Worm (Caenorhabditis elegans) whole organism, L4 larva: ENCODE measurements around the gene arv-1.

Experiments
- D1046.2 ChIP-seq: fragments of 200-800 bp; sonication (Bioruptor generic); IDR thresholded peaks from 2 replicates; pipeline ENCODE4 v1.3.6; 2022; ENCODE audit warnings: missing genetic modification characterization, missing compliant biosample characterization
- F37D6.2 ChIP-seq: sonication (generic microtip); optimal IDR thresholded peaks from 2 replicates; lab custom pipeline; 2016; ENCODE audit warnings: mild to moderate bottlenecking, missing genetic modification characterization, missing compliant biosample characterization
- F44E2.7 ChIP-seq: fragments of 200-800 bp; sonication (Bioruptor generic); IDR thresholded peaks from 2 replicates; pipeline ENCODE4 v2.1.2; 2022; ENCODE audit warnings: missing genetic modification characterization, missing compliant biosample characterization
- Y75B8A.6 ChIP-seq: fragments of 200-800 bp; sonication (Bioruptor generic); IDR thresholded peaks from 2 replicates; pipeline ENCODE4 v1.3.6; 2022; ENCODE audit warnings: missing genetic modification reagents, missing genetic modification characterization, missing compliant biosample characterization
- ZK546.5 ChIP-seq, 2 experiments: sonication (generic microtip); optimal IDR thresholded peaks; 2 replicates each; lab custom pipeline; 2017; ENCODE audit warnings: missing biosample characterization in 2 of 2, missing genetic modification characterization in 2 of 2
- aha-1 ChIP-seq: fragments of 150-350 bp; peaks from one replicate; lab custom pipeline; 2014; ENCODE audit warnings: missing biosample characterization, missing genetic modification characterization
- aly-2 ChIP-seq: sonication (generic microtip); optimal IDR thresholded peaks from 2 replicates; lab custom pipeline; 2018; ENCODE audit warnings: missing biosample characterization, missing genetic modification characterization
- ama-1 ChIP-seq: fragments of 150-350 bp; optimal IDR thresholded peaks from 2 replicates; lab custom pipeline; 2014; ENCODE audit warnings: inconsistent platforms, mixed read lengths
- attf-4 ChIP-seq: sonication (generic microtip); optimal IDR thresholded peaks from 3 replicates; lab custom pipeline; 2017; ENCODE audit warnings: missing biosample characterization, missing genetic modification characterization
- ceh-28 ChIP-seq: fragments of 150-350 bp; optimal IDR thresholded peaks from 2 replicates; lab custom pipeline; 2014; ENCODE audit warnings: missing biosample characterization, missing genetic modification reagents, missing genetic modification characterization
- ceh-32 ChIP-seq: sonication (generic microtip); optimal IDR thresholded peaks from 2 replicates; lab custom pipeline; 2016; ENCODE audit warnings: mild to moderate bottlenecking, missing genetic modification characterization, missing compliant biosample characterization; ENCODE audit not compliant: poor library complexity
- ceh-62 ChIP-seq: sonication (generic microtip); optimal IDR thresholded peaks from 2 replicates; lab custom pipeline; 2017; ENCODE audit warnings: missing biosample characterization, missing genetic modification characterization
- ceh-82 ChIP-seq: sonication (generic microtip); optimal IDR thresholded peaks from 2 replicates; lab custom pipeline; 2017; ENCODE audit warnings: missing biosample characterization, missing genetic modification characterization
- daf-16 ChIP-seq, 3 experiments: sonication (generic microtip); optimal IDR thresholded peaks; 2 replicates each; lab custom pipeline; 2016 to 2017; ENCODE audit warnings: missing genetic modification characterization in 3 of 3, missing genetic modification reagents in 3 of 3, mild to moderate bottlenecking in 2 of 3, missing compliant biosample characterization in 2 of 3, missing biosample characterization in 1 of 3, moderate library complexity in 1 of 3
- dmd-8 ChIP-seq: fragments of 200-800 bp; sonication (Bioruptor generic); IDR thresholded peaks from 2 replicates; pipeline ENCODE4 v1.3.6; 2022; ENCODE audit warnings: missing genetic modification characterization, missing compliant biosample characterization
- dpl-1 ChIP-seq: fragments of 150-350 bp; optimal IDR thresholded peaks from 2 replicates; lab custom pipeline; 2014; ENCODE audit warnings: missing biosample characterization, missing genetic modification reagents, missing genetic modification characterization
- duxl-1 ChIP-seq: sonication (generic microtip); optimal IDR thresholded peaks from 2 replicates; lab custom pipeline; 2016; ENCODE audit warnings: mild to moderate bottlenecking, missing genetic modification characterization, moderate library complexity, missing compliant biosample characterization; ENCODE audit not compliant: poor library complexity
- hif-1 ChIP-seq, 2 experiments: sonication (generic microtip); optimal IDR thresholded peaks; 2 replicates each; lab custom pipeline; 2016 to 2017; ENCODE audit warnings: missing compliant biosample characterization in 2 of 2, missing genetic modification characterization in 2 of 2, missing genetic modification reagents in 2 of 2, missing genotype in 2 of 2, mild to moderate bottlenecking in 1 of 2
- hlh-30 ChIP-seq: sonication (generic microtip); optimal IDR thresholded peaks from 2 replicates; lab custom pipeline; 2017; ENCODE audit warnings: antibody characterized with exemption, mild to moderate bottlenecking, missing genetic modification characterization, missing compliant biosample characterization; ENCODE audit not compliant: insufficient read depth
- lin-1 ChIP-seq: fragments of 200-800 bp; sonication (Bioruptor generic); IDR thresholded peaks from 2 replicates; pipeline ENCODE4 v1.3.6; 2022; ENCODE audit warnings: missing genetic modification reagents, missing genetic modification characterization, missing compliant biosample characterization
- lin-13 ChIP-seq: fragments of 150-350 bp; optimal IDR thresholded peaks from 2 replicates; lab custom pipeline; 2014; ENCODE audit warnings: missing biosample characterization, missing genetic modification reagents, missing genetic modification characterization
- lin-15B ChIP-seq: fragments of 150-350 bp; sonication (generic microtip); optimal IDR thresholded peaks from 3 replicates; lab custom pipeline; 2014; ENCODE audit warnings: missing biosample characterization, missing genetic modification characterization
- lin-29 ChIP-seq: fragments of 200-800 bp; sonication (Bioruptor generic); IDR thresholded peaks from 2 replicates; pipeline ENCODE4 v1.3.6; 2022; ENCODE audit warnings: missing genetic modification reagents, missing genetic modification characterization, missing compliant biosample characterization
- madf-5 ChIP-seq, 2 experiments: fragments of 200-800 bp; sonication (Bioruptor generic); IDR thresholded peaks; 2 replicates each; pipeline ENCODE4 v1.3.6; 2022; ENCODE audit warnings: missing compliant biosample characterization in 2 of 2, missing genetic modification characterization in 2 of 2
- mdt-29 ChIP-seq: fragments of 200-800 bp; sonication (Bioruptor generic); IDR thresholded peaks from 2 replicates; pipeline ENCODE4 v1.3.6; 2022; ENCODE audit warnings: missing genetic modification reagents, missing genetic modification characterization, missing compliant biosample characterization
- mep-1 ChIP-seq: fragments of 150-350 bp; sonication (generic microtip); optimal IDR thresholded peaks from 3 replicates; lab custom pipeline; 2014; ENCODE audit warnings: missing biosample characterization, missing genetic modification characterization
- nhr-102 ChIP-seq: sonication (generic microtip); optimal IDR thresholded peaks from 2 replicates; lab custom pipeline; 2016; ENCODE audit warnings: mild to moderate bottlenecking, missing genetic modification characterization, moderate library complexity, missing compliant biosample characterization
- nhr-25 ChIP-seq: sonication (generic microtip); optimal IDR thresholded peaks from 2 replicates; lab custom pipeline; 2017; ENCODE audit warnings: missing genetic modification characterization, mild to moderate bottlenecking, missing compliant biosample characterization, antibody characterized with exemption, moderate library complexity, borderline replicate concordance; ENCODE audit not compliant: insufficient read depth
- nhr-28 ChIP-seq: fragments of 150-350 bp; optimal IDR thresholded peaks from 2 replicates; lab custom pipeline; 2014; ENCODE audit warnings: missing biosample characterization, missing genetic modification characterization
- nhr-42 ChIP-seq: fragments of 200-800 bp; sonication (Bioruptor generic); IDR thresholded peaks from 2 replicates; pipeline ENCODE4 v1.3.6; 2022; ENCODE audit warnings: missing genetic modification characterization, missing compliant biosample characterization
- nhr-76 ChIP-seq: fragments of 150-350 bp; optimal IDR thresholded peaks from 2 replicates; lab custom pipeline; 2014; ENCODE audit warnings: missing biosample characterization, missing genetic modification characterization
- php-3 ChIP-seq: fragments of 200-800 bp; sonication (Bioruptor generic); IDR thresholded peaks from 2 replicates; pipeline ENCODE4 v1.3.6; 2022; ENCODE audit warnings: missing genetic modification reagents, missing genetic modification characterization, missing compliant biosample characterization
- sdz-12 ChIP-seq: fragments of 200-800 bp; sonication (Bioruptor generic); optimal IDR thresholded peaks from 2 replicates; lab custom pipeline; 2018; ENCODE audit warnings: mild to moderate bottlenecking, missing genetic modification characterization, missing compliant biosample characterization
- set-16 ChIP-seq: fragments of 200-800 bp; sonication (Bioruptor generic); IDR thresholded peaks from 2 replicates; pipeline ENCODE4 v1.3.6; 2022; ENCODE audit warnings: missing genetic modification reagents, missing genetic modification characterization, missing compliant biosample characterization
- skn-1 ChIP-seq: fragments of 150-350 bp; optimal IDR thresholded peaks from 2 replicates; lab custom pipeline; 2014; ENCODE audit warnings: missing biosample characterization, missing genetic modification characterization
- snpc-1.2 ChIP-seq: fragments of 200-800 bp; sonication (Bioruptor generic); IDR thresholded peaks from 2 replicates; pipeline ENCODE4 v1.3.6; 2022; ENCODE audit warnings: missing genetic modification reagents, missing genetic modification characterization, missing compliant biosample characterization
- spr-1 ChIP-seq: sonication (generic microtip); optimal IDR thresholded peaks from 2 replicates; lab custom pipeline; 2016; ENCODE audit warnings: mild to moderate bottlenecking, missing genetic modification characterization, missing compliant biosample characterization
- unc-39 ChIP-seq: sonication (generic microtip); optimal IDR thresholded peaks from 2 replicates; lab custom pipeline; 2017; ENCODE audit warnings: missing biosample characterization, missing genetic modification characterization
- ztf-11 ChIP-seq: fragments of 150-350 bp; optimal IDR thresholded peaks from 2 replicates; lab custom pipeline; 2014; ENCODE audit warnings: missing biosample characterization, missing genetic modification characterization
- ztf-7 ChIP-seq: fragments of 150-350 bp; optimal IDR thresholded peaks from 2 replicates; lab custom pipeline; 2014; ENCODE audit warnings: missing biosample characterization, missing genetic modification characterization

arv-1 gene

ce11 chrII:10248355-10249041 lies 47.9 kb upstream of the arv-1 start, which contains the start of gene atad-3 (continued):
- TF ChIP-seq unc-39 (tag; lab: Kevin White, UChicago) (no peak), hlh-30 (peak; percentile 60), D1046.2 (GFP tag; lab: Robert Waterston, UW) (peak; percentile 97), sdz-12 (no peak), madf-5 (GFP tag; IDR thresholded peaks at IDR 0.05; lab: Robert Waterston, UW) (peak; percentile 91 to 96; a peak in 3 of 4 replicates), duxl-1 (peak; percentile 67), php-3 (GFP tag; lab: Robert Waterston, UW) (peak; percentile 82), ceh-82 (tag; lab: Kevin White, UChicago) (no peak), dpl-1 (GFP tag; lab: Kevin White, UChicago) (peak; percentile 76), lin-1 (GFP tag; lab: Robert Waterston, UW) (peak; percentile 59; the same call in 1 of the 2 replicates), attf-4 (tag; lab: Kevin White, UChicago) (no peak), Y75B8A.6 (GFP tag; lab: Robert Waterston, UW) (peak; percentile 96), snpc-1.2 (GFP tag; lab: Robert Waterston, UW) (peak; percentile 85), daf-16 (GFP tag; optimal IDR thresholded peaks at IDR 0.05; lab: Kevin White, UChicago) (peak in 1 of 2 experiments; percentile 37), daf-16 (tag; optimal IDR thresholded peaks at IDR 0.05; lab: Kevin White, UChicago) (peak; percentile 24), mdt-29 (GFP tag; lab: Robert Waterston, UW) (peak; percentile 75), ztf-7 (tag; lab: Kevin White, UChicago) (no peak), F44E2.7 (0 out of 2 replicates have a peak, but pooled peaks have one; percentile 39), lin-29 (GFP tag; lab: Robert Waterston, UW) (peak; percentile 80; the same call in 1 of the 2 replicates), F37D6.2 (tag; lab: Kevin White, UChicago) (peak; percentile 81), nhr-102 (tag; lab: Kevin White, UChicago) (peak; percentile 65), skn-1 (tag; lab: Kevin White, UChicago) (no peak), aly-2 (tag; lab: Kevin White, UChicago) (no peak), hif-1 (tag; optimal IDR thresholded peaks at IDR 0.05; lab: Kevin White, UChicago) (peak in 1 of 2 experiments; percentile 92), aha-1 (tag; lab: Kevin White, UChicago) (peak; percentile 90), lin-15B (tag; lab: Kevin White, UChicago) (peak; percentile 33), nhr-28 (peak; percentile 68), ceh-32 (tag; lab: Kevin White, UChicago) (no peak), ama-1 (lab: Kevin White, UChicago) (no peak), nhr-76 (no peak), spr-1 (tag; lab: Kevin White, UChicago) (peak; percentile 74), dmd-8 (peak; percentile 84), ZK546.5 (tag; optimal IDR thresholded peaks at IDR 0.05; lab: Kevin White, UChicago) (no peak), ceh-28 (tag; lab: Kevin White, UChicago) (no peak), nhr-42 (GFP tag; lab: Robert Waterston, UW) (peak; percentile 95), nhr-25 (tag; lab: Kevin White, UChicago) (no peak), mep-1 (tag; lab: Kevin White, UChicago) (peak; percentile 92), lin-13 (peak; percentile 71), ceh-62 (tag; lab: Kevin White, UChicago) (no peak), ztf-11 (tag; lab: Kevin White, UChicago) (no peak), set-16 (peak; percentile 58)
